Worm (Caenorhabditis elegans) whole organism, L1 larva: ENCODE data around the gene pxmp-4.

Experiments
- F16B12.6 ChIP-seq: fragments of 150-350 bp; optimal IDR thresholded peaks from 2 replicates; lab custom pipeline; 2014; ENCODE audit warnings: missing biosample characterization, missing genetic modification characterization
- alr-1 ChIP-seq: fragments of 200-800 bp; sonication (Bioruptor generic); optimal IDR thresholded peaks from 2 replicates; lab custom pipeline; 2018; ENCODE audit warnings: borderline replicate concordance, mild to moderate bottlenecking, missing genetic modification characterization, missing compliant biosample characterization
- ceh-82 ChIP-seq, 3 experiments: fragments of 150-350 bp in 1 of 3; sonication (generic microtip) in 2 of 3; optimal IDR thresholded peaks; 2 replicates each; lab custom pipeline; 2014 to 2017; ENCODE audit warnings: missing biosample characterization in 3 of 3, missing genetic modification characterization in 3 of 3
- dpl-1 ChIP-seq, 3 experiments: fragments of 150-350 bp in 2 of 3; sonication (generic microtip) in 1 of 3; optimal IDR thresholded peaks; 2 replicates each; lab custom pipeline; 2014 to 2017; ENCODE audit warnings: missing biosample characterization in 3 of 3, missing genetic modification characterization in 3 of 3, missing genetic modification reagents in 3 of 3
- egl-27 ChIP-seq, 2 experiments: fragments of 150-350 bp in 1 of 2; sonication (generic microtip); optimal IDR thresholded peaks; 3 replicates each; lab custom pipeline; 2017 to 2018; ENCODE audit warnings: missing biosample characterization in 2 of 2, missing genetic modification characterization in 2 of 2, missing genetic modification reagents in 2 of 2
- elt-2 ChIP-seq: sonication (generic microtip); optimal IDR thresholded peaks from 2 replicates; lab custom pipeline; 2016; ENCODE audit warnings: missing genetic modification characterization, mild to moderate bottlenecking, inconsistent platforms, missing compliant biosample characterization, missing genetic modification reagents
- fkh-10 ChIP-seq: sonication (generic microtip); optimal IDR thresholded peaks from 2 replicates; lab custom pipeline; 2017; ENCODE audit warnings: missing biosample characterization, missing genetic modification reagents, missing genetic modification characterization
- lin-13 ChIP-seq: fragments of 150-350 bp; optimal IDR thresholded peaks from 2 replicates; lab custom pipeline; 2014; ENCODE audit warnings: missing biosample characterization, missing genetic modification reagents, missing genetic modification characterization
- mep-1 ChIP-seq: fragments of 150-350 bp; optimal IDR thresholded peaks from 2 replicates; lab custom pipeline; 2014; ENCODE audit warnings: missing biosample characterization, missing genetic modification characterization
- sptf-1 ChIP-seq: fragments of 150-350 bp; optimal IDR thresholded peaks from 2 replicates; lab custom pipeline; 2014; ENCODE audit warnings: missing biosample characterization, missing genetic modification characterization
- tbx-2 ChIP-seq: sonication (generic microtip); optimal IDR thresholded peaks from 2 replicates; lab custom pipeline; 2016; ENCODE audit warnings: missing genetic modification characterization, missing compliant biosample characterization
- vab-15 ChIP-seq: sonication (generic microtip); optimal IDR thresholded peaks from 2 replicates; lab custom pipeline; 2017; ENCODE audit warnings: missing genotype, mild to moderate bottlenecking, missing genetic modification characterization, missing compliant biosample characterization
- ztf-4 ChIP-seq: fragments of 150-350 bp; optimal IDR thresholded peaks from 2 replicates; lab custom pipeline; 2014; ENCODE audit warnings: missing biosample characterization, missing genetic modification characterization

- TF ChIP-seq ceh-82 (tag; optimal IDR thresholded peaks at IDR 0.05; lab: Kevin White, UChicago), result no peak
- TF ChIP-seq F16B12.6 (tag; lab: Kevin White, UChicago), result no peak
- TF ChIP-seq vab-15 (tag; lab: Kevin White, UChicago), result no peak
- no peak for TF ChIP-seq dpl-1 (GFP tag; optimal IDR thresholded peaks at IDR 0.05; lab: Kevin White, UChicago)
- no peak for TF ChIP-seq lin-13
- no peak for TF ChIP-seq ztf-4 (tag; lab: Kevin White, UChicago)
- no peak for TF ChIP-seq tbx-2 (tag; lab: Kevin White, UChicago)
- no peak for TF ChIP-seq sptf-1 (tag; lab: Kevin White, UChicago)
- TF ChIP-seq fkh-10, result no peak
- no peak for TF ChIP-seq mep-1 (tag; lab: Kevin White, UChicago)
- no peak for TF ChIP-seq alr-1
- no peak for TF ChIP-seq elt-2 (tag; lab: Kevin White, UChicago)
- no peak for TF ChIP-seq egl-27 (tag; optimal IDR thresholded peaks at IDR 0.05; lab: Kevin White, UChicago)
These were observed 28.0 kb upstream of the pxmp-4 start for ce11 chrIV:364983-365382.
